Worm (Caenorhabditis elegans): ENCODE data around the gene ZK1290.13.

DNA sequence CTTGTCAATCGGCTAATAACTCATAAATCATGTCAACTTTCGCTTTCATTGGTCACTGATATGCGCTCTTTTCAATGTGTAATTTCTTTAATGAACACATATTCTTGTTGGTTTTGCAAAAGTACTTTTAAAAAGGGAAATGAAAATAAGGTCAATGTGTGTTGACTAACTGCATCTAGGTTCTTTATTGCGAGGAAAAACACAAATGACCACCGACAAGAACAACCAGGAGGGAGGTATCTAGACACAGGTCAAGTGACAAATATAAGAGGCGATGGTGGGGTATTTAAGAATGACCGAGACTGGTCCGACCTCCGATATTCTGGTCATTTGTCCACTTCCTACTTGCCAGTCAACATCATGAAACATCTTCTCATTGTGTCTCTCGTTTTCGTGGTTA, 38.7 kb upstream of the ZK1290.13 start, which contains the start of gene spi-1:
- TF ChIP-seq him-1 (tag; optimal IDR thresholded peaks at IDR 0.05) (no peak), W03F9.2 (tag; optimal IDR thresholded peaks at IDR 0.05) (no peak)
